Fruit fly (Drosophila melanogaster): ENCODE results near the gene CG31559.

The CG31559 gene

dm6 chr3R:6156963-6157498, at the start of gene CG31559:
CG31559 (minus strand) TSS chr3R:6157235.
- peak; percentile 77 for TF ChIP-seq Dif (GFP tag; optimal IDR thresholded peaks at IDR 0.05; ENCODE audit: partially characterized antibody)
- peak; percentile 26 for TF ChIP-seq Vsx2 (GFP tag; optimal IDR thresholded peaks at IDR 0.05; ENCODE audit: partially characterized antibody)
- TF ChIP-seq dl (GFP tag; optimal IDR thresholded peaks at IDR 0.05; ENCODE audit: insufficient read depth in 1 of 2, partially characterized antibody in 2 of 2) = peak; percentile 41 to 67
- no peak for TF ChIP-seq Myc (optimal IDR thresholded peaks at IDR 0.05)

dm6 chr3R:6203000-6203399, 46.0 kb upstream of the CG31559 start:
- TF ChIP-seq CrebA (GFP tag; optimal IDR thresholded peaks at IDR 0.05; ENCODE audit: borderline replicate concordance) (no peak), ey (GFP tag; optimal IDR thresholded peaks at IDR 0.05) (no peak), Rel (GFP tag; optimal IDR thresholded peaks at IDR 0.05) (no peak), Rel (tag; optimal IDR thresholded peaks at IDR 0.05) (no peak), foxo (GFP tag; optimal IDR thresholded peaks at IDR 0.05) (no peak), jim (GFP tag; optimal IDR thresholded peaks at IDR 0.05) (no peak)

DNA sequence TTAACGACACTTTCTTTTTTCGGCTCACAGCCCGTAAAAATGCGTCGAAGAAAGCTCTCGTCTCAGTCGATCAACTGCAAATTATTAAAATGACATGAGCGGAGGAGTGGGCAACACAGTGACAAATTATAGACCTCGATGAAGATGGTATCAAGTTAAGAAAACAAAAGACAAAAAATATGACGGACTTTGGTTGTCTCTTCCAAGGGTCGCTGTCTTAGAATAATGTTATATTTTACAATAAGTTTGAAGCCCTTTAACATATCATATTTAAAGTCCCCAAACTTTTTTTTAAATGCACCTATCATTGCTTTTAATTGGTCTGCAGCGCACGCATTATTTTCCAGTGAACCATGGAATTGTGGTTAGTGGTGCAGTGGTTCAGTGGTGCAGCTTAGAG, 42.7 kb upstream of the CG31559 start:
- TF ChIP-seq dl (GFP tag; optimal IDR thresholded peaks at IDR 0.05; ENCODE audit: insufficient read depth in 1 of 2, partially characterized antibody in 2 of 2) (no peak), CG32264 (GFP tag; optimal IDR thresholded peaks at IDR 0.05) (no peak), Mio (GFP tag; optimal IDR thresholded peaks at IDR 0.05) (no peak), CG9705 (GFP tag; optimal IDR thresholded peaks at IDR 0.05) (no peak), sage (GFP tag; optimal IDR thresholded peaks at IDR 0.05) (no peak), br (GFP tag; optimal IDR thresholded peaks at IDR 0.05) (no peak), Abd-B (GFP tag; optimal IDR thresholded peaks at IDR 0.05) (no peak)

DNA sequence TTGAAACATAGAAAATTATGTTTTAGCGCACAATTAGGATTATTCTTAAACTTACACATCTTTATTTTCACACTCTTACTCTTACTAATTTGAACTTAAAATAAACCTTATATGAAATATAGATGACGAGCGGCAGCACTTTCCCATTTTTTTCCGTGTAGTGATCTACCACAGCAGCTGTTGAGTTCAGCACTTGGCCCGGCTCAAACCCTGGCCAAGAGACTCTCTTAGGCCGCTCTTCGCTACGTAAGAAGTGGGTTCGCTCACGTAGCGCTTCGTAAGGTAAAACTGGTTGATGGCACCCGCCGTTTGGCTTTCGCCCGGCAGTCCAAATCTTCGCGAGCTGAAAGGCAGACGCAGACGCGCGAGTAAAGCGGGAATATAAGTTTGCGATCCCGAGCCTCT, 41.5 kb upstream of the CG31559 start, which contains the start of gene Osi24:
Gene Osi24 (plus strand): TSS at position 324 of the 405 bp plus-strand sequence.
- peak; percentile 73 for TF ChIP-seq h (GFP tag; optimal IDR thresholded peaks at IDR 0.05)
- TF ChIP-seq Dif (GFP tag; optimal IDR thresholded peaks at IDR 0.05; ENCODE audit: partially characterized antibody) = peak; percentile 29
- no peak for TF ChIP-seq pan (optimal IDR thresholded peaks at IDR 0.05)
- TF ChIP-seq psq (GFP tag; optimal IDR thresholded peaks at IDR 0.05) = peak; percentile 14
- peak; percentile 24 for TF ChIP-seq sv (GFP tag; optimal IDR thresholded peaks at IDR 0.05)
- peak; percentile 25 for TF ChIP-seq brk (GFP tag; optimal IDR thresholded peaks at IDR 0.05)
- peak; percentile 58 for TF ChIP-seq ey (GFP tag; optimal IDR thresholded peaks at IDR 0.05)
- TF ChIP-seq fru (GFP tag; optimal IDR thresholded peaks at IDR 0.05) = peak; percentile 53
- peak in 1 of 2 experiments; percentile 33 for TF ChIP-seq dl (GFP tag; optimal IDR thresholded peaks at IDR 0.05; ENCODE audit: insufficient read depth in 1 of 2, partially characterized antibody in 2 of 2)
- TF ChIP-seq woc (GFP tag; optimal IDR thresholded peaks at IDR 0.05) = peak; percentile 15
- TF ChIP-seq Sp1 (GFP tag; optimal IDR thresholded peaks at IDR 0.05) = peak; percentile 8
- TF ChIP-seq OdsH (GFP tag; optimal IDR thresholded peaks at IDR 0.05) = peak; percentile 68
- peak; percentile 19 for TF ChIP-seq HLH106 (tag; optimal IDR thresholded peaks at IDR 0.05)
- peak; percentile 27 for TF ChIP-seq br (GFP tag; optimal IDR thresholded peaks at IDR 0.05)
- no peak for TF ChIP-seq sage (GFP tag; optimal IDR thresholded peaks at IDR 0.05)
- no peak for TF ChIP-seq Rel (GFP tag; optimal IDR thresholded peaks at IDR 0.05)
- TF ChIP-seq Rel (tag; optimal IDR thresholded peaks at IDR 0.05) = no peak
- TF ChIP-seq dmrt93B (GFP tag; optimal IDR thresholded peaks at IDR 0.05) = peak; percentile 8
- no peak for TF ChIP-seq Jra (GFP tag; optimal IDR thresholded peaks at IDR 0.05)
- peak in 1 of 2 experiments; percentile 64 for TF ChIP-seq foxo (GFP tag; optimal IDR thresholded peaks at IDR 0.05)
- peak; percentile 63 for TF ChIP-seq Hnf4 (GFP tag; optimal IDR thresholded peaks at IDR 0.05)
- no peak for TF ChIP-seq Vsx2 (GFP tag; optimal IDR thresholded peaks at IDR 0.05; ENCODE audit: partially characterized antibody)
- TF ChIP-seq rgr (GFP tag; optimal IDR thresholded peaks at IDR 0.05) = peak; percentile 64

DNA sequence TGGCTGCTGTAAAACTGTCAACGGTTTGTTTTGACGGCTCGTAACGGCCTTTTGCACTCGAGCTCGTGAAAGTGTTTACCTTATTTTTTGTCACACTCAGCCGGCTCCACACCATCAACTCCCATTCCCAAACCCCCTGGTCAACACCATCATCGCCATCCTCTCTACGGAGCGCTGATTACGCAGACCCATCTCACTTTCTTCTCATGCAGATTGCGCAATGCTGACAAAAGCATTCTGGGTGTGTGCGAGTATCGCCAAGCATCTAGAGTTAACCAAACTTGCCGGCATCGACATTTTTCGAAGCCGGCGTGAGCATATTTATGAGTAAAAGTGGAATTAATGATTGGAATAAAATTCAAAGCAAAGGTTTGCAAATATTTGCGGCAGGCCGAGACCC, 39.4 kb upstream of the CG31559 start:
- TF ChIP-seq CG32264 (GFP tag; optimal IDR thresholded peaks at IDR 0.05) = no peak
- TF ChIP-seq sage (GFP tag; optimal IDR thresholded peaks at IDR 0.05) = no peak
- TF ChIP-seq br (GFP tag; optimal IDR thresholded peaks at IDR 0.05) = no peak
- TF ChIP-seq CG9705 (GFP tag; optimal IDR thresholded peaks at IDR 0.05) = no peak
- no peak for TF ChIP-seq sv (GFP tag; optimal IDR thresholded peaks at IDR 0.05)
- no peak for TF ChIP-seq dl (GFP tag; optimal IDR thresholded peaks at IDR 0.05; ENCODE audit: insufficient read depth in 1 of 2, partially characterized antibody in 2 of 2)
- no peak for TF ChIP-seq dmrt93B (GFP tag; optimal IDR thresholded peaks at IDR 0.05)
- no peak for TF ChIP-seq tai (GFP tag; optimal IDR thresholded peaks at IDR 0.05)
- TF ChIP-seq usp (GFP tag; optimal IDR thresholded peaks at IDR 0.05) = no peak
- no peak for TF ChIP-seq Mio (GFP tag; optimal IDR thresholded peaks at IDR 0.05)
- no peak for TF ChIP-seq Abd-B (GFP tag; optimal IDR thresholded peaks at IDR 0.05)
- TF ChIP-seq OdsH (GFP tag; optimal IDR thresholded peaks at IDR 0.05) = no peak
- no peak for TF ChIP-seq dsf (GFP tag; optimal IDR thresholded peaks at IDR 0.05; ENCODE audit: borderline replicate concordance)
- TF ChIP-seq Dfd (GFP tag; optimal IDR thresholded peaks at IDR 0.05) = no peak
- TF ChIP-seq woc (GFP tag; optimal IDR thresholded peaks at IDR 0.05) = no peak
- TF ChIP-seq CrebA (GFP tag; optimal IDR thresholded peaks at IDR 0.05; ENCODE audit: borderline replicate concordance) = no peak
- no peak for TF ChIP-seq ey (GFP tag; optimal IDR thresholded peaks at IDR 0.05)
- TF ChIP-seq Hnf4 (GFP tag; optimal IDR thresholded peaks at IDR 0.05) = no peak
- TF ChIP-seq Jra (GFP tag; optimal IDR thresholded peaks at IDR 0.05) = no peak
- no peak for TF ChIP-seq Hr78 (GFP tag; optimal IDR thresholded peaks at IDR 0.05)

Measured in whole organism, wandering third instar larva.